Worm (Caenorhabditis elegans) whole organism, midembryonic: ENCODE results near the gene C38D4.7.

ENCODE experiments used
- T22C8.4 ChIP-seq: fragments of 200-800 bp; sonication (Bioruptor generic); IDR thresholded peaks from 2 replicates; pipeline ENCODE4 v1.3.6; 2022; ENCODE audit warnings: missing genetic modification characterization, missing compliant biosample characterization
- cog-1 ChIP-seq: sonication (generic microtip); optimal IDR thresholded peaks from 2 replicates; lab custom pipeline; 2016; ENCODE audit warnings: missing genetic modification characterization, missing compliant biosample characterization
- med-1 ChIP-seq: sonication (generic microtip); optimal IDR thresholded peaks from 2 replicates; lab custom pipeline; 2017; ENCODE audit warnings: missing genetic modification characterization, mild to moderate bottlenecking, missing compliant biosample characterization, antibody characterized with exemption, missing genetic modification reagents; ENCODE audit not compliant: insufficient read depth
- ref-1 ChIP-seq: fragments of 200-800 bp; sonication (Bioruptor generic); conservative IDR thresholded peaks from 2 replicates; pipeline ENCODE4 v1.3.6; 2022; ENCODE audit warnings: missing genetic modification reagents, missing genetic modification characterization, missing compliant biosample characterization
- ztf-23 ChIP-seq: fragments of 200-800 bp; sonication (Bioruptor generic); IDR thresholded peaks from 2 replicates; pipeline ENCODE4 v1.3.6; 2022; ENCODE audit warnings: missing genetic modification reagents, missing genetic modification characterization, missing compliant biosample characterization
- ztf-29 ChIP-seq: fragments of 200-800 bp; sonication (Bioruptor generic); IDR thresholded peaks from 2 replicates; pipeline ENCODE4 v1.3.6; 2022; ENCODE audit warnings: missing genetic modification reagents, missing genetic modification characterization, missing compliant biosample characterization

DNA sequence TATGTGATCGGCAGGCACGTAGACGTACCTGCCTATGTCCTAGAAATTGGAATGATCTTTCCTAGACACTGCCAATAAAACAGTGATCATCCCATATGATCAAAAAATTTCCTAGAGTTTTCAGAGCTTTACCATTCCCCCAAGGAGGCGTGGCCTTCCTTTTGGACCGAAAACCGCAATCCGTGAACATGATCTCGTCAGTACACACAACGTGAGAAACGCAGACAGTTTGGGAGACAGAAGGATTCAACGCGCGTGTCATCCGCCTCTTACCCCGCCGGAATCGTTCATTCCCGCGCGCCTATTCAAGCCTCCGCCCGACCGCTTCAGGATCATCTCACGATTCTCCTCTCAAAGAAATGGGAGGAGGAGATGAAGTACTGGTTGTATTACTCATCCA is 45.6 kb downstream of the C38D4.7 start, which contains the start of gene B0393.5:
- TF ChIP-seq med-1 (GFP tag; lab: Kevin White, UChicago) (no peak), ztf-29 (GFP tag; lab: Robert Waterston, UW) (no peak), ref-1 (GFP tag; lab: Robert Waterston, UW) (no peak), T22C8.4 (no peak), cog-1 (tag; lab: Kevin White, UChicago) (no peak), ztf-23 (no peak)
